Fruit fly (Drosophila melanogaster): ENCODE measurements around the gene Mst87F.

The Mst87F gene

dm6 chr3R:13877125-13877524 is 49.3 kb upstream of the Mst87F start (continued):
- TF ChIP-seq CG13123 (GFP tag; optimal IDR thresholded peaks at IDR 0.05) (no peak), wek (GFP tag; optimal IDR thresholded peaks at IDR 0.05) (no peak), Trl (optimal IDR thresholded peaks at IDR 0.05) (peak; percentile 23 to 37), Trl (GFP tag; optimal IDR thresholded peaks at IDR 0.05) (no peak), Abd-B (GFP tag; optimal IDR thresholded peaks at IDR 0.05) (no peak), odd (GFP tag; optimal IDR thresholded peaks at IDR 0.05) (no peak), CG3726 (GFP tag; IDR thresholded peaks at IDR 0.05) (no peak), chm (GFP tag; IDR thresholded peaks at IDR 0.05) (no peak; the same call in 1 of the 2 replicates), CG12942 (GFP tag; optimal IDR thresholded peaks at IDR 0.05) (no peak), dmrt11E (tag; optimal IDR thresholded peaks at IDR 0.05) (no peak), vnd (GFP tag; IDR thresholded peaks at IDR 0.05; ENCODE audit: partially characterized antibody) (no peak), CG18476 (GFP tag; optimal IDR thresholded peaks at IDR 0.05) (no peak), trh (GFP tag; optimal IDR thresholded peaks at IDR 0.05) (no peak), CG13287 (GFP tag; IDR thresholded peaks at IDR 0.05; ENCODE audit: partially characterized antibody) (peak; percentile 18; the same call in 1 of the 2 replicates), CTCF (GFP tag; optimal IDR thresholded peaks at IDR 0.05) (no peak), CG13296 (GFP tag; optimal IDR thresholded peaks at IDR 0.05) (no peak), gcm (GFP tag; optimal IDR thresholded peaks at IDR 0.05) (no peak), CG12071 (GFP tag; optimal IDR thresholded peaks at IDR 0.05) (no peak), tgo (GFP tag; IDR thresholded peaks at IDR 0.05) (no peak), CG1024 (GFP tag; IDR thresholded peaks at IDR 0.05) (no peak), gsb (GFP tag; IDR thresholded peaks at IDR 0.05) (no peak), rib (GFP tag; IDR thresholded peaks at IDR 0.05) (no peak), al (GFP tag; IDR thresholded peaks at IDR 0.05) (no peak), CG10147 (GFP tag; optimal IDR thresholded peaks at IDR 0.05) (no peak), Sox102F (GFP tag; optimal IDR thresholded peaks at IDR 0.05) (no peak), Opbp (GFP tag; IDR thresholded peaks at IDR 0.05; ENCODE audit: partially characterized antibody) (0 out of 3 replicates have a peak, but pooled peaks have one; percentile 55), ara (GFP tag; IDR thresholded peaks at IDR 0.05) (no peak), slou (GFP tag; optimal IDR thresholded peaks at IDR 0.05) (no peak), CG10959 (GFP tag; IDR thresholded peaks at IDR 0.05) (no peak), CG34224 (GFP tag; IDR thresholded peaks at IDR 0.05; ENCODE audit: partially characterized antibody) (no peak; the same call in 2 of the 3 replicates), en (GFP tag; optimal IDR thresholded peaks at IDR 0.05) (no peak), Hr51 (GFP tag; optimal IDR thresholded peaks at IDR 0.05) (no peak), hkb (optimal IDR thresholded peaks at IDR 0.05) (no peak), hkb (GFP tag; IDR thresholded peaks at IDR 0.05) (no peak), Hey (tag; optimal IDR thresholded peaks at IDR 0.05) (no peak), CG12659 (GFP tag; optimal IDR thresholded peaks at IDR 0.05) (no peak), fru (optimal IDR thresholded peaks at IDR 0.05) (no peak), Optix (GFP tag; IDR thresholded peaks at IDR 0.05) (no peak), CG5953 (GFP tag; IDR thresholded peaks at IDR 0.05) (no peak), CG8944 (GFP tag; optimal IDR thresholded peaks at IDR 0.05) (no peak), CG31388 (GFP tag; optimal IDR thresholded peaks at IDR 0.05) (no peak), lbe (GFP tag; optimal IDR thresholded peaks at IDR 0.05) (no peak), knrl (GFP tag; IDR thresholded peaks at IDR 0.05; ENCODE audit: partially characterized antibody) (no peak; the same call in 2 of the 3 replicates), bab2 (GFP tag; optimal IDR thresholded peaks at IDR 0.05) (no peak), mirr (GFP tag; optimal IDR thresholded peaks at IDR 0.05) (no peak), CG15601 (tag; optimal IDR thresholded peaks at IDR 0.05) (no peak), Doc2 (GFP tag; IDR thresholded peaks at IDR 0.05) (no peak), CG1529 (GFP tag; optimal IDR thresholded peaks at IDR 0.05) (no peak), CkIIα-i1 (GFP tag; IDR thresholded peaks at IDR 0.05) (no peak), CG2120 (GFP tag; optimal IDR thresholded peaks at IDR 0.05) (no peak), Sox100B (GFP tag; optimal IDR thresholded peaks at IDR 0.05) (no peak), Ets97D (GFP tag; optimal IDR thresholded peaks at IDR 0.05) (no peak), CG16815 (GFP tag; optimal IDR thresholded peaks at IDR 0.05) (no peak)
